Worm (Caenorhabditis elegans): ENCODE measurements around the gene W02B12.1.
"Not testable (repeated sequence)": the region's sequence is repeated elsewhere in the genome, so short reads cannot be mapped to it uniquely, and the experiment has no call there.

Gene W02B12.1

DNA sequence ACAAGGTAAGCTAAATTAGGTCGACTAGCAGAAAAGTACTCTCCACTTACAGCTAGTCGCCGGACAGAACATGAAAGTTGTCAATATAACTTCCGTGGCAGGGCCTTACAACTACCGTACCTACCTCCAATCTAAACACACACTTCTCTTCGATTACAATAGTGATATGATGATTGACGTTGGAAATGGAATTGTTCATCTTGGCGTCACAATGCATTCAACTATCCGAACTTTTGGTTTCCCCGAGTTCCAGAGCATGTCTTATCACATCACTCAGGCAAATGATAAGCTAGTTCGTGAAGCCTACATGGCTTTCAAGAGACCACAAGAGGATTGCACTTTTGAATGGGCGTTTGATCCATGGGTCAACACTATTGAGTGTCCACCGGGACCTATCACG, 21.5 kb upstream of the W02B12.1 start:
- no peak for TF ChIP-seq tbx-11 (GFP tag; IDR thresholded peaks at IDR 0.05)

DNA sequence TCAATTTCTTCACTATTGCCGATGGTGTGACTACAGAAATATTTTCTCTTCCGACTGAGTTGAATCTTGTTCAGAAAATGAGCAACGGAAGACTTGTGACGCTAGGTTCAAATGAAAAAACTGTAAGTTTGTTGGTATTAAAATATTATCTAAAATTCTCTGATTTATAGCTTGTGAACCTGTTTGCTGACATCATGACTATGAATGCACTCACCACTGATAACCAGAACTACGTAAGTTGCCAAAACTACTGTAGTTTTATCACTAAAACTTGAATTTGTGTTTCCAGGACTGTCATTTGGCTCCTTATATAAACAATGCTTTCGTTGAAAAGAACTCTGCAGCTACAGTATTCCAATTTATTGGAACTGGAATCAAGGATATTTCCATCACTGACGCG, 20.2 kb upstream of the W02B12.1 start:
- TF ChIP-seq hnd-1 (tag; optimal IDR thresholded peaks at IDR 0.05), result no peak
- no peak for TF ChIP-seq ceh-36 (tag; optimal IDR thresholded peaks at IDR 0.05)
- no peak for TF ChIP-seq flt-1 (GFP tag; IDR thresholded peaks at IDR 0.05)
- TF ChIP-seq tbx-11 (GFP tag; IDR thresholded peaks at IDR 0.05), result no peak
- no peak for TF ChIP-seq ceh-13 (GFP tag; optimal IDR thresholded peaks at IDR 0.05)
- TF ChIP-seq sea-1 (GFP tag; conservative IDR thresholded peaks at IDR 0.05), result no peak
- no peak for TF ChIP-seq hmbx-1 (tag; optimal IDR thresholded peaks at IDR 0.05)
- no peak for TF ChIP-seq scrt-1 (GFP tag; IDR thresholded peaks at IDR 0.05)
- TF ChIP-seq F13C5.2 (tag; optimal IDR thresholded peaks at IDR 0.05), result no peak
- no peak for TF ChIP-seq ama-1 (optimal IDR thresholded peaks at IDR 0.05)
- no peak for TF ChIP-seq B0310.2 (tag; optimal IDR thresholded peaks at IDR 0.05)
- no peak for TF ChIP-seq tbx-37 (GFP tag; conservative IDR thresholded peaks at IDR 0.05)

DNA sequence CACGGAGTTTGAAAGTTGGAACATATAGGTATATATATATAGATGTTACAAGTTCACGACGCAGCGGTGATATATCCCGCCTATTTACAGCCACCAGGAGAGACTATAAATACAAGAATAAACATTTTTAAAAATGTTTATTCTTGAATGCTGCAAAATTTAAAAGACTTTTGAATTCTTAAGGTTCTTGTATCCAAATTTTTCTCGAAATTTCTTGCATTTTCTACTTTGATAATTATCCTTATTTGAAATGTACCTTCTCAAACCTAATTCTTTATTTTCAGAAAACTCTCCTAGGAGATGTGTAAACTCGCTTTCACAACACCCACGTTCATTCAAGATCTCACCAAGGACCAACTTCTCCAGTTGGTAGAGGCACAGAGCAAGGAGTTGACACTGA, 17.2 kb upstream of the W02B12.1 start, which contains the start of gene C05D12.4:
TSS of gene C05D12.4 (plus strand) at position 301 of the 400 bp plus-strand sequence.
- TF ChIP-seq hmbx-1 (tag; optimal IDR thresholded peaks at IDR 0.05), result no peak
- no peak for TF ChIP-seq hmg-4 (GFP tag; optimal IDR thresholded peaks at IDR 0.05)
- no peak for TF ChIP-seq aly-1 (tag; optimal IDR thresholded peaks at IDR 0.05)
- TF ChIP-seq pes-1 (GFP tag; IDR thresholded peaks at IDR 0.05), result no peak
- TF ChIP-seq sea-1 (GFP tag; conservative IDR thresholded peaks at IDR 0.05), result no peak
- TF ChIP-seq tra-4 (tag; optimal IDR thresholded peaks at IDR 0.05), result no peak
- no peak for TF ChIP-seq ets-7 (tag; optimal IDR thresholded peaks at IDR 0.05)
- TF ChIP-seq ama-1 (optimal IDR thresholded peaks at IDR 0.05), result no peak
- no peak for TF ChIP-seq hnd-1 (tag; optimal IDR thresholded peaks at IDR 0.05)
- TF ChIP-seq scrt-1 (GFP tag; IDR thresholded peaks at IDR 0.05), result no peak
- TF ChIP-seq B0310.2 (tag; optimal IDR thresholded peaks at IDR 0.05), result no peak
- TF ChIP-seq flt-1 (GFP tag; IDR thresholded peaks at IDR 0.05), result no peak
- no peak for TF ChIP-seq ceh-36 (tag; optimal IDR thresholded peaks at IDR 0.05)
- no peak for TF ChIP-seq tbx-11 (GFP tag; IDR thresholded peaks at IDR 0.05)
- no peak for TF ChIP-seq tbx-37 (GFP tag; conservative IDR thresholded peaks at IDR 0.05)
- TF ChIP-seq F13C5.2 (tag; optimal IDR thresholded peaks at IDR 0.05), result no peak
- no peak for TF ChIP-seq ceh-13 (GFP tag; optimal IDR thresholded peaks at IDR 0.05)

DNA sequence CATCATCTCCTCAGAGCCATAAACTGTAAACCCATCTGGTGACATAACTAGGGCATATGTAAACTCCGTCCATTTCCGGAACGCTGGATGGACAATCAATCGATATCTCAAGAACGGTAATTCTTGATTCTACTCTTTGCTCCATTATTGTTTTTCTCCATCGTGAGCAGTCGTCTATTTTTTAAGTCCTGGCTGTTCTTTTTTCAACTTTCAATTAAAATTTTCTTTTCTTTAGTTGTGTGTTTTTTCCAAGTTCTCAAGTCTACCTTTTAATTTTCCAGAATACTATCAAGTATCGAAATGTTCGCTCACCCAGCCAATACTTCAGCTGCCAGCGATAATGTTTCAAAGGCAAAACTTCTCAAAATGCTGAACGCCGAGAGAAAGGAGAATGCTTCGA, 14.9 kb upstream of the W02B12.1 start, which contains the start of gene C05D12.5:
TSS of gene C05D12.5 (plus strand) at position 301 of the 400 bp plus-strand sequence.
- TF ChIP-seq tbx-11 (GFP tag; IDR thresholded peaks at IDR 0.05), result no peak
- TF ChIP-seq flt-1 (GFP tag; IDR thresholded peaks at IDR 0.05), result no peak
- no peak for TF ChIP-seq ets-7 (tag; optimal IDR thresholded peaks at IDR 0.05)
- TF ChIP-seq sea-1 (GFP tag; conservative IDR thresholded peaks at IDR 0.05), result no peak
- no peak for TF ChIP-seq B0310.2 (tag; optimal IDR thresholded peaks at IDR 0.05)
- TF ChIP-seq aly-1 (tag; optimal IDR thresholded peaks at IDR 0.05), result no peak
- TF ChIP-seq ama-1 (optimal IDR thresholded peaks at IDR 0.05), result no peak
- TF ChIP-seq ceh-13 (GFP tag; optimal IDR thresholded peaks at IDR 0.05), result no peak
- TF ChIP-seq ceh-36 (tag; optimal IDR thresholded peaks at IDR 0.05), result no peak
- no peak for TF ChIP-seq pes-1 (GFP tag; IDR thresholded peaks at IDR 0.05)
- no peak for TF ChIP-seq F13C5.2 (tag; optimal IDR thresholded peaks at IDR 0.05)
- no peak for TF ChIP-seq tbx-37 (GFP tag; conservative IDR thresholded peaks at IDR 0.05)
- TF ChIP-seq hnd-1 (tag; optimal IDR thresholded peaks at IDR 0.05), result no peak
- no peak for TF ChIP-seq hmbx-1 (tag; optimal IDR thresholded peaks at IDR 0.05)
- no peak for TF ChIP-seq tra-4 (tag; optimal IDR thresholded peaks at IDR 0.05)
- TF ChIP-seq scrt-1 (GFP tag; IDR thresholded peaks at IDR 0.05), result no peak

DNA sequence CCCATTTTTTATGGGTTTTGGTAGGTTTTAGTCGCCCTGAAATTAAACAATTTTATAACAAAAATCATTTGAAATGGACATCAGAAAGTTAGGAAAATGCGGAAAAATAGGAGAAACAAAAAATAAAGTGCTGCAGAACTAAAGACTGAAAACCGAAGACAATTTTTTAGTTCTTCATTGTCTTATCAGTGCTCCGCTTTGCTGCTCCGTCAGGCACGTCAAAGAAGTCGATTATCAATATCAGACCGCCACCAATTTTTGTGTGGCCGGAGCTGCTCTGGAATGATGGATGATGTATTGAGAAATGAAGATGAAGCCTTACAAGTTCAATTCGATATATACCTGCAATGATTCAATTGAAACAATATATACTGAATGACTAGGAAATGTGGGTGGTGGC, 10.4 kb upstream of the W02B12.1 start, which contains the start of gene vha-6:
TSS of gene vha-6 (minus strand) at position 36 of the 400 bp plus-strand sequence.
- TF ChIP-seq tbx-37 (GFP tag; conservative IDR thresholded peaks at IDR 0.05) (no peak), ceh-36 (tag; optimal IDR thresholded peaks at IDR 0.05) (no peak), hnd-1 (tag; optimal IDR thresholded peaks at IDR 0.05) (no peak), hmbx-1 (tag; optimal IDR thresholded peaks at IDR 0.05) (no peak), hmg-4 (GFP tag; optimal IDR thresholded peaks at IDR 0.05) (no peak), B0310.2 (tag; optimal IDR thresholded peaks at IDR 0.05) (no peak), scrt-1 (GFP tag; IDR thresholded peaks at IDR 0.05) (no peak), F13C5.2 (tag; optimal IDR thresholded peaks at IDR 0.05) (no peak), pes-1 (GFP tag; IDR thresholded peaks at IDR 0.05) (no peak), tbx-11 (GFP tag; IDR thresholded peaks at IDR 0.05) (no peak)

DNA sequence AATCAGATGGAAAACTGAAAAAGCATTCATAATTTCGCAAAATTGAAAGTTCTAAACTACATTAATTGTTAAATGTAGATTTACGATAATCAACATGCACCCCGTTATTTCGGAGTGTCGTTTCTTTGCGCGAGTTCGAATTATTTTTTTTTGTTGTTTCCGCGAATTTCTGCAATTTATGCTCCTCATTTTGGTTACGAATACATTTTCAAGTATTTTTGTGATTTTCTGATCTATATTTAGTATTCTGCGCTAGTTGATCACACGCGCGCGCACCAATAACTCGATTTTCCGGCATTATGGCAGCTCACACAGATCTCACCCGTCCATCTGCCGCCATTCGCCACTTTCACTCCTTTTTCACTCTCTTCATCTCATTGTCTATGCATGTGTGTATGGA, 8.6 kb upstream of the W02B12.1 start, which contains the start of gene VW02B12L.2:
TSS of gene VW02B12L.2 (minus strand) at position 65 of the 400 bp plus-strand sequence.
- peak; percentile 21 for TF ChIP-seq hmg-4 (GFP tag; optimal IDR thresholded peaks at IDR 0.05)
- TF ChIP-seq scrt-1 (GFP tag; IDR thresholded peaks at IDR 0.05), result no peak
- TF ChIP-seq sea-1 (GFP tag; conservative IDR thresholded peaks at IDR 0.05), result no peak
- TF ChIP-seq tbx-37 (GFP tag; conservative IDR thresholded peaks at IDR 0.05), result no peak
- no peak for TF ChIP-seq ets-7 (tag; optimal IDR thresholded peaks at IDR 0.05)
- no peak for TF ChIP-seq flt-1 (GFP tag; IDR thresholded peaks at IDR 0.05)

DNA sequence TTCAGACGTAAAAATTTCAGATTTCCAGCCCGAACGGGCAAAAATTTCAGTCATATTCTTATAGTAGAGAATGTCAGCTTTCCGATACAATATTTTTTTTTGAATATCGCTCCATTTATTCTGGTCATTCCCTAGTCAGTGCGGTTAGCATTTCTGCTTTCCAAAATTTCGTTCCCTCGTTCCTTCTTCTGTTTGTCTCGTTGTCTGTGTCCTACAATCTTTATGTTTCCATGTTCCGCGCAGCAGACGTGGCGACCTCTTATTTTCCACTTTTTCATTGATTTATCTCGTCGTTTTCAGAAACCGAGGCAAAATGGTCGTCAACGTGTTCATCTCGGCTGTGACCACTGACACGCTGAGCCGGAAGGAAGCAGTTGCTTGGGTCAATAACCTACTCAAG, 6.4 kb upstream of the W02B12.1 start, which contains the start of gene ebp-2:
TSS of gene ebp-2 (plus strand) at position 301 of the 400 bp plus-strand sequence.
- TF ChIP-seq sea-1 (GFP tag; conservative IDR thresholded peaks at IDR 0.05); ets-7 (tag; optimal IDR thresholded peaks at IDR 0.05); flt-1 (GFP tag; IDR thresholded peaks at IDR 0.05): not testable (repeated sequence)

DNA sequence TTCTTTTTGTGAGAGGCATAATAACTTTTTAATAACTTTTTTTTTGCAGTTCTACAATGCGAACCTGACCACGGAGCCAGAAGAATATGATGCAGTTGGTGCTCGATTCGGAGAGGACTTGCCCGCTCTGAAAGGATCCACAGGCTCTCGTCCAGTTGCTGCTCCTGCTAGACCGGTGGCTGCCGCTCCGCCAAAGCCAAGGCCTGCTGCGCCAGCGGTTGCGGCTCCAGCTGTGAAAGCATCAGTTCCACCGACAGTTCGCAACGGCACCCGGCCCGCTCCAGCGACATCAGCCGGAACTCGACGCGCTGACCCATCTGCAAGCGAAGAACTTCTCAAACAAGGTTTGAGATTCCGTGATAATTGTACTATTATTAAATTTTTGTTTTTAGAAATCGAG, 5.7 kb upstream of the W02B12.1 start:
- TF ChIP-seq scrt-1 (GFP tag; IDR thresholded peaks at IDR 0.05), result no peak
- no peak for TF ChIP-seq tra-4 (tag; optimal IDR thresholded peaks at IDR 0.05)
- no peak for TF ChIP-seq F13C5.2 (tag; optimal IDR thresholded peaks at IDR 0.05)
- TF ChIP-seq hmbx-1 (tag; optimal IDR thresholded peaks at IDR 0.05), result no peak
- no peak for TF ChIP-seq ets-7 (tag; optimal IDR thresholded peaks at IDR 0.05)
- no peak for TF ChIP-seq B0310.2 (tag; optimal IDR thresholded peaks at IDR 0.05)
- TF ChIP-seq ceh-36 (tag; optimal IDR thresholded peaks at IDR 0.05), result no peak
- TF ChIP-seq aly-1 (tag; optimal IDR thresholded peaks at IDR 0.05), result no peak
- no peak for TF ChIP-seq hnd-1 (tag; optimal IDR thresholded peaks at IDR 0.05)
- no peak for TF ChIP-seq ceh-13 (GFP tag; optimal IDR thresholded peaks at IDR 0.05)
- TF ChIP-seq tbx-37 (GFP tag; conservative IDR thresholded peaks at IDR 0.05), result no peak
- no peak for TF ChIP-seq hmg-4 (GFP tag; optimal IDR thresholded peaks at IDR 0.05)
- no peak for TF ChIP-seq sea-1 (GFP tag; conservative IDR thresholded peaks at IDR 0.05)
- TF ChIP-seq flt-1 (GFP tag; IDR thresholded peaks at IDR 0.05), result no peak
- no peak for TF ChIP-seq tbx-11 (GFP tag; IDR thresholded peaks at IDR 0.05)
- no peak for TF ChIP-seq ama-1 (optimal IDR thresholded peaks at IDR 0.05)
- no peak for TF ChIP-seq pes-1 (GFP tag; IDR thresholded peaks at IDR 0.05)

All from whole organism, early embryonic.